Fruit fly (Drosophila melanogaster): ENCODE data around the gene nAChRalpha2.

The nAChRalpha2 gene

dm6 chr3R:24484990-24485478 lies at the start of gene nAChRalpha2:
Gene nAChRalpha2, plus strand, starts transcription at chr3R:24485428.
- TF ChIP-seq Eip78C (GFP tag) (peak; percentile 1), fkh (GFP tag; optimal IDR thresholded peaks at IDR 0.05) (no peak), CG31627 (GFP tag; optimal IDR thresholded peaks at IDR 0.05) (no peak), Sox15 (GFP tag; optimal IDR thresholded peaks at IDR 0.05) (no peak), acj6 (GFP tag; optimal IDR thresholded peaks at IDR 0.05) (no peak), svp (GFP tag) (peak; percentile 25), Smox (GFP tag; optimal IDR thresholded peaks at IDR 0.05) (no peak), vri (GFP tag; optimal IDR thresholded peaks at IDR 0.05) (no peak), net (GFP tag; optimal IDR thresholded peaks at IDR 0.05) (no peak), achi (GFP tag; optimal IDR thresholded peaks at IDR 0.05) (no peak)

- TF ChIP-seq CG16779 (tag; optimal IDR thresholded peaks at IDR 0.05) (no peak), Sox102F (GFP tag; optimal IDR thresholded peaks at IDR 0.05) (no peak), svp (GFP tag) (peak; percentile 21), topi (GFP tag; optimal IDR thresholded peaks at IDR 0.05) (no peak), CG1621 (tag; optimal IDR thresholded peaks at IDR 0.05) (no peak), eg (GFP tag; IDR thresholded peaks at IDR 0.05) (peak; percentile 27; the same call in 1 of the 3 replicates), CG6163 (GFP tag; IDR thresholded peaks at IDR 0.05) (0 out of 3 replicates have a peak, but pooled peaks have one; percentile 19)
Measured at dm6 chr3R:24457057-24457456, 28.2 kb upstream of the nAChRalpha2 start, which contains the start of gene nAChRalpha1. Gene nAChRalpha1, minus strand, starts transcription at chr3R:24457157.

dm6 chr3R:24457847-24458246 lies 27.4 kb upstream of the nAChRalpha2 start:
- TF ChIP-seq Gug (GFP tag; IDR thresholded peaks at IDR 0.05) (no peak), CG10669 (GFP tag; optimal IDR thresholded peaks at IDR 0.05) (no peak), CG16779 (tag; optimal IDR thresholded peaks at IDR 0.05) (no peak), Sox15 (GFP tag; optimal IDR thresholded peaks at IDR 0.05) (no peak), CG6276 (GFP tag; optimal IDR thresholded peaks at IDR 0.05) (no peak), esn (GFP tag; optimal IDR thresholded peaks at IDR 0.05) (no peak), CG3919 (GFP tag; optimal IDR thresholded peaks at IDR 0.05) (no peak), fkh (GFP tag; optimal IDR thresholded peaks at IDR 0.05) (no peak), Met (GFP tag; optimal IDR thresholded peaks at IDR 0.05) (no peak)

- TF ChIP-seq spab (GFP tag; optimal IDR thresholded peaks at IDR 0.05) (no peak), Eip78C (GFP tag) (peak; percentile 22), svp (GFP tag) (peak; percentile 14)
Measured at dm6 chr3R:24467237-24467636, 18.0 kb upstream of the nAChRalpha2 start.

- TF ChIP-seq CG8632 (GFP tag; optimal IDR thresholded peaks at IDR 0.05): no peak
- TF ChIP-seq CG6163 (GFP tag; IDR thresholded peaks at IDR 0.05): no peak
- TF ChIP-seq pdm3 (GFP tag; optimal IDR thresholded peaks at IDR 0.05): no peak
- TF ChIP-seq vri (GFP tag; optimal IDR thresholded peaks at IDR 0.05): no peak
- TF ChIP-seq CG32006 (GFP tag; optimal IDR thresholded peaks at IDR 0.05): no peak
- no peak for TF ChIP-seq net (GFP tag; optimal IDR thresholded peaks at IDR 0.05)
- TF ChIP-seq Met (GFP tag; optimal IDR thresholded peaks at IDR 0.05): no peak
- no peak for TF ChIP-seq CG7368 (GFP tag; optimal IDR thresholded peaks at IDR 0.05)
- TF ChIP-seq Hr4 (GFP tag; optimal IDR thresholded peaks at IDR 0.05): no peak
- no peak for TF ChIP-seq Hr38 (GFP tag; optimal IDR thresholded peaks at IDR 0.05)
- TF ChIP-seq fkh (GFP tag; optimal IDR thresholded peaks at IDR 0.05): no peak
- TF ChIP-seq Sox15 (GFP tag; optimal IDR thresholded peaks at IDR 0.05): no peak
- TF ChIP-seq Lpt (GFP tag; optimal IDR thresholded peaks at IDR 0.05): no peak
- TF ChIP-seq salr (GFP tag; optimal IDR thresholded peaks at IDR 0.05): no peak
- TF ChIP-seq CG6276 (GFP tag; optimal IDR thresholded peaks at IDR 0.05): no peak
- no peak for TF ChIP-seq Sox14 (GFP tag; optimal IDR thresholded peaks at IDR 0.05)
- no peak for TF ChIP-seq CG31627 (GFP tag; optimal IDR thresholded peaks at IDR 0.05)
Measured at dm6 chr3R:24469097-24469496, 16.1 kb upstream of the nAChRalpha2 start, which contains the start of gene CG31128. Gene CG31128, plus strand, starts transcription at chr3R:24469397.

dm6 chr3R:24474760-24475159 lies 10.5 kb upstream of the nAChRalpha2 start:
- TF ChIP-seq lz (GFP tag; optimal IDR thresholded peaks at IDR 0.05) (no peak), Ets96B (tag; optimal IDR thresholded peaks at IDR 0.05) (no peak), CG11902 (GFP tag; optimal IDR thresholded peaks at IDR 0.05) (no peak), CG15336 (GFP tag; IDR thresholded peaks at IDR 0.05) (no peak), Eip78C (GFP tag) (no peak), CG34406 (GFP tag; optimal IDR thresholded peaks at IDR 0.05) (no peak), Hr4 (GFP tag; optimal IDR thresholded peaks at IDR 0.05) (no peak), CG6163 (GFP tag; IDR thresholded peaks at IDR 0.05) (no peak), svp (GFP tag) (no peak), CG9139 (GFP tag; optimal IDR thresholded peaks at IDR 0.05) (no peak), CG4318 (GFP tag; optimal IDR thresholded peaks at IDR 0.05) (no peak), Hr39 (GFP tag; optimal IDR thresholded peaks at IDR 0.05) (no peak)
